Worm (Caenorhabditis elegans) whole organism, mixed stage, embryonic: ENCODE measurements around the gene srt-39.

Experiments used
- M03D4.4 ChIP-seq: sonication (generic microtip); optimal IDR thresholded peaks from 2 replicates; lab custom pipeline; 2017; ENCODE audit warnings: mild to moderate bottlenecking, missing genetic modification characterization, missing compliant biosample characterization
- bed-3 ChIP-seq: fragments of 200-800 bp; sonication (Bioruptor generic); optimal IDR thresholded peaks from 3 replicates; lab custom pipeline; 2018; ENCODE audit warnings: mild to moderate bottlenecking, missing genetic modification characterization, moderate library complexity, missing compliant biosample characterization
- blmp-1 ChIP-seq: fragments of 150-350 bp; optimal IDR thresholded peaks from 2 replicates; lab custom pipeline; 2014; ENCODE audit warnings: missing biosample characterization, missing genetic modification characterization
- ceh-39 ChIP-seq: fragments of 150-350 bp; optimal IDR thresholded peaks from 2 replicates; lab custom pipeline; 2014; ENCODE audit warnings: missing biosample characterization, missing genetic modification characterization
- ceh-43 ChIP-seq: fragments of 200-800 bp; sonication (Bioruptor generic); optimal IDR thresholded peaks from 2 replicates; lab custom pipeline; 2018; ENCODE audit warnings: mild to moderate bottlenecking, missing genetic modification characterization, moderate library complexity, missing compliant biosample characterization
- ceh-83 ChIP-seq: fragments of 200-800 bp; sonication (Bioruptor generic); optimal IDR thresholded peaks from 2 replicates; lab custom pipeline; 2018; ENCODE audit warnings: mild to moderate bottlenecking, missing genetic modification characterization, missing compliant biosample characterization
- ces-1 ChIP-seq: fragments of 150-350 bp; optimal IDR thresholded peaks from 2 replicates; lab custom pipeline; 2014; ENCODE audit warnings: missing biosample characterization, missing genetic modification reagents, missing genetic modification characterization
- cnd-1 ChIP-seq: fragments of 200-800 bp; sonication (Bioruptor generic); optimal IDR thresholded peaks from 2 replicates; lab custom pipeline; 2018; ENCODE audit warnings: mild to moderate bottlenecking, missing genetic modification characterization, missing compliant biosample characterization
- drap-1 ChIP-seq: fragments of 200-800 bp; sonication (Bioruptor generic); optimal IDR thresholded peaks from 3 replicates; lab custom pipeline; 2018; ENCODE audit warnings: mild to moderate bottlenecking, missing genetic modification characterization, missing compliant biosample characterization
- elt-1 ChIP-seq: sonication (generic microtip); optimal IDR thresholded peaks from 2 replicates; lab custom pipeline; 2017; ENCODE audit warnings: missing genetic modification characterization, mild to moderate bottlenecking, missing compliant biosample characterization, antibody characterized with exemption, moderate library complexity, borderline replicate concordance; ENCODE audit not compliant: insufficient read depth
- elt-3 ChIP-seq: fragments of 150-350 bp; optimal IDR thresholded peaks from 2 replicates; lab custom pipeline; 2014; ENCODE audit warnings: missing biosample characterization, missing genetic modification characterization
- flh-1 ChIP-seq: fragments of 200-800 bp; sonication (Bioruptor generic); optimal IDR thresholded peaks from 2 replicates; lab custom pipeline; 2018; ENCODE audit warnings: mild to moderate bottlenecking, missing genetic modification characterization, moderate library complexity, missing compliant biosample characterization
- ham-2 ChIP-seq: fragments of 200-800 bp; sonication (Bioruptor generic); optimal IDR thresholded peaks from 2 replicates; lab custom pipeline; 2018; ENCODE audit warnings: mild to moderate bottlenecking, missing genetic modification characterization, missing compliant biosample characterization
- hlh-1 ChIP-seq: fragments of 150-350 bp; optimal IDR thresholded peaks from 2 replicates; lab custom pipeline; 2014; ENCODE audit warnings: missing biosample characterization, missing genetic modification reagents, missing genetic modification characterization
- lin-13 ChIP-seq: fragments of 150-350 bp; optimal IDR thresholded peaks from 2 replicates; lab custom pipeline; 2014; ENCODE audit warnings: missing biosample characterization, missing genetic modification characterization
- lin-32 ChIP-seq: fragments of 200-800 bp; sonication (Bioruptor generic); optimal IDR thresholded peaks from 2 replicates; lab custom pipeline; 2018; ENCODE audit warnings: mild to moderate bottlenecking, missing genetic modification characterization, missing compliant biosample characterization
- lsy-2 ChIP-seq: fragments of 150-350 bp; optimal IDR thresholded peaks from 2 replicates; lab custom pipeline; 2014; ENCODE audit warnings: missing biosample characterization, missing genetic modification characterization
- mab-5 ChIP-seq: fragments of 150-350 bp; optimal IDR thresholded peaks from 2 replicates; lab custom pipeline; 2014; ENCODE audit warnings: missing biosample characterization, missing genetic modification characterization
- mep-1 ChIP-seq: fragments of 150-350 bp; optimal IDR thresholded peaks from 2 replicates; lab custom pipeline; 2017; ENCODE audit warnings: missing biosample characterization, missing genetic modification reagents, missing genetic modification characterization, inconsistent platforms
- mls-2 ChIP-seq: sonication (generic microtip); optimal IDR thresholded peaks from 2 replicates; lab custom pipeline; 2016; ENCODE audit warnings: mild to moderate bottlenecking, missing genetic modification characterization, moderate library complexity, missing compliant biosample characterization
- nhr-12 ChIP-seq: fragments of 150-350 bp; optimal IDR thresholded peaks from 2 replicates; lab custom pipeline; 2014; ENCODE audit warnings: missing biosample characterization, missing genetic modification characterization
- nhr-2 ChIP-seq: fragments of 150-350 bp; optimal IDR thresholded peaks from 2 replicates; lab custom pipeline; 2014; ENCODE audit warnings: missing biosample characterization, missing genetic modification characterization
- nhr-237 ChIP-seq: fragments of 150-350 bp; optimal IDR thresholded peaks from 2 replicates; lab custom pipeline; 2014; ENCODE audit warnings: missing biosample characterization, missing genetic modification characterization
- nhr-28 ChIP-seq: fragments of 150-350 bp; optimal IDR thresholded peaks from 2 replicates; lab custom pipeline; 2014; ENCODE audit warnings: missing biosample characterization, missing genetic modification characterization
- nhr-76 ChIP-seq: sonication (generic microtip); optimal IDR thresholded peaks from 2 replicates; lab custom pipeline; 2017; ENCODE audit warnings: missing biosample characterization, missing genetic modification characterization
- pha-4 ChIP-seq: fragments of 150-350 bp; optimal IDR thresholded peaks from 2 replicates; lab custom pipeline; 2018; ENCODE audit warnings: missing biosample characterization, missing genetic modification reagents, missing genetic modification characterization
- sem-2 ChIP-seq: fragments of 200-800 bp; sonication (Bioruptor generic); optimal IDR thresholded peaks from 2 replicates; lab custom pipeline; 2018; ENCODE audit warnings: mild to moderate bottlenecking, missing genetic modification characterization, missing compliant biosample characterization
- snpc-4 ChIP-seq: fragments of 150-350 bp; optimal IDR thresholded peaks from 2 replicates; lab custom pipeline; 2014; ENCODE audit warnings: missing biosample characterization, missing genetic modification characterization
- sptf-1 ChIP-seq: sonication (generic microtip); optimal IDR thresholded peaks from 2 replicates; lab custom pipeline; 2017; ENCODE audit warnings: mild to moderate bottlenecking, missing genetic modification characterization, moderate library complexity, missing compliant biosample characterization
- tbx-8 ChIP-seq: fragments of 200-800 bp; sonication (Bioruptor generic); optimal IDR thresholded peaks from 2 replicates; lab custom pipeline; 2018; ENCODE audit warnings: mild to moderate bottlenecking, missing genetic modification characterization, moderate library complexity, missing compliant biosample characterization
- unc-120 ChIP-seq: sonication (generic microtip); optimal IDR thresholded peaks from 2 replicates; lab custom pipeline; 2017; ENCODE audit warnings: missing genetic modification characterization, missing compliant biosample characterization; ENCODE audit not compliant: poor library complexity, severe bottlenecking
- unc-39 ChIP-seq: fragments of 150-350 bp; optimal IDR thresholded peaks from 2 replicates; lab custom pipeline; 2014; ENCODE audit warnings: missing biosample characterization, missing genetic modification characterization
- unc-62 ChIP-seq: fragments of 150-350 bp; optimal IDR thresholded peaks from 2 replicates; lab custom pipeline; 2014; ENCODE audit warnings: missing biosample characterization, missing genetic modification reagents, missing genetic modification characterization
- zip-8 ChIP-seq: fragments of 150-350 bp; optimal IDR thresholded peaks from 2 replicates; lab custom pipeline; 2014; ENCODE audit warnings: missing biosample characterization, missing genetic modification characterization
- ztf-11 ChIP-seq: fragments of 150-350 bp; optimal IDR thresholded peaks from 2 replicates; lab custom pipeline; 2014; ENCODE audit warnings: missing biosample characterization, missing genetic modification characterization

srt-39 gene

ce11 chrV:12450441-12450840, 34.2 kb upstream of the srt-39 start, which contains the start of gene F28C1.1:
Gene F28C1.1 (plus strand): TSS chrV:12450805.
- no peak for TF ChIP-seq ztf-11
- TF ChIP-seq lsy-2, result peak; percentile 20
- TF ChIP-seq cnd-1 (tag; lab: Kevin White, UChicago), result no peak
- TF ChIP-seq nhr-237 (tag; lab: Kevin White, UChicago), result no peak
- TF ChIP-seq ham-2 (GFP tag; lab: Kevin White, UChicago), result no peak
- no peak for TF ChIP-seq hlh-1 (tag; lab: Kevin White, UChicago)
- no peak for TF ChIP-seq sem-2 (GFP tag; lab: Kevin White, UChicago)
- no peak for TF ChIP-seq ceh-39 (tag; lab: Kevin White, UChicago)
- no peak for TF ChIP-seq pha-4 (tag; lab: Kevin White, UChicago)
- TF ChIP-seq ces-1 (GFP tag; lab: Kevin White, UChicago), result peak; percentile 53
- TF ChIP-seq mab-5 (tag; lab: Kevin White, UChicago), result no peak

- TF ChIP-seq bed-3 (GFP tag; lab: Kevin White, UChicago) (no peak), ceh-43 (GFP tag; lab: Kevin White, UChicago) (no peak), blmp-1 (no peak), drap-1 (GFP tag; lab: Kevin White, UChicago) (no peak), nhr-12 (tag; lab: Kevin White, UChicago) (no peak), ces-1 (GFP tag; lab: Kevin White, UChicago) (no peak), ceh-39 (tag; lab: Kevin White, UChicago) (no peak), nhr-237 (tag; lab: Kevin White, UChicago) (no peak), unc-39 (no peak), flh-1 (GFP tag; lab: Kevin White, UChicago) (no peak), cnd-1 (tag; lab: Kevin White, UChicago) (no peak), lin-13 (no peak), ztf-11 (no peak), ham-2 (GFP tag; lab: Kevin White, UChicago) (no peak), nhr-2 (tag; lab: Kevin White, UChicago) (no peak), elt-3 (tag; lab: Kevin White, UChicago) (no peak), mep-1 (tag; lab: Kevin White, UChicago) (no peak), M03D4.4 (tag; lab: Kevin White, UChicago) (no peak)
- TF ChIP-seq, all 35 proteins: peak for 0
Observed at ce11 chrV:12455695-12456094, 29.0 kb upstream of the srt-39 start.

- no peak for TF ChIP-seq pha-4 (tag; lab: Kevin White, UChicago)
- no peak for TF ChIP-seq sptf-1
- no peak for TF ChIP-seq ces-1 (GFP tag; lab: Kevin White, UChicago)
- no peak for TF ChIP-seq lin-32 (GFP tag; lab: Kevin White, UChicago)
- no peak for TF ChIP-seq hlh-1 (tag; lab: Kevin White, UChicago)
- no peak for TF ChIP-seq M03D4.4 (tag; lab: Kevin White, UChicago)
- no peak for TF ChIP-seq mab-5 (tag; lab: Kevin White, UChicago)
- TF ChIP-seq lsy-2, result no peak
- TF ChIP-seq blmp-1, result no peak
- TF ChIP-seq nhr-28 (tag; lab: Kevin White, UChicago), result no peak
- TF ChIP-seq mls-2 (tag; lab: Kevin White, UChicago), result no peak
- no peak for TF ChIP-seq ceh-43 (GFP tag; lab: Kevin White, UChicago)
- TF ChIP-seq bed-3 (GFP tag; lab: Kevin White, UChicago), result no peak
- TF ChIP-seq tbx-8 (GFP tag; lab: Kevin White, UChicago), result no peak
- no peak for TF ChIP-seq snpc-4
- TF ChIP-seq elt-3 (tag; lab: Kevin White, UChicago), result no peak
- no peak for TF ChIP-seq ceh-39 (tag; lab: Kevin White, UChicago)
- TF ChIP-seq cnd-1 (tag; lab: Kevin White, UChicago), result no peak
- TF ChIP-seq ztf-11, result no peak
- TF ChIP-seq ham-2 (GFP tag; lab: Kevin White, UChicago), result no peak
Observed at ce11 chrV:12460583-12460982, 24.1 kb upstream of the srt-39 start.

DNA sequence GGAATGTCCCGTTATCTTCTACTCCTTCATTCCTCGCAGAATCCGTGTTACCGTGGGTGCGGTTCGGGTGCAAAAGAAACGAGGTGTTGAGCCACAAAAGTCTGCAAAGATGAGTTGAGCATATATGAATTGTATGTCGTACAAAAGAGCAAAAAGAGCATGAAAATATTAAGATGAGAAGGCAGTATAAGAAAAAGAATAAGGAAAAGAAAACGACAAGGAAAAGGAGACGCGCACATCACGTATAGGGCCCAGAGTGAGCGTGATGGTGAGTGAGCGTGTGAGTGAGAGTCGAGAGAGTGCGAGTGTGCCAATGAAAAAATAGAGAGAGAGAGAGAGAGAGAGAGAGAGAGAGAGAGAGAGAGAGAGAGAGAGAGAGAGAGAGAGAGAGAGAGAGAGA, 21.8 kb upstream of the srt-39 start, which contains the start of gene egl-10:
TSS of gene egl-10 (minus strand) at position 101 of the 400 bp plus-strand sequence.
- peak; percentile 6 for TF ChIP-seq cnd-1 (tag; lab: Kevin White, UChicago)
- TF ChIP-seq M03D4.4 (tag; lab: Kevin White, UChicago), result no peak

- TF ChIP-seq snpc-4 (no peak), lin-13 (no peak), ztf-11 (peak; percentile 61), lsy-2 (peak; percentile 20), nhr-2 (tag; lab: Kevin White, UChicago) (no peak), lin-32 (GFP tag; lab: Kevin White, UChicago) (no peak), ceh-43 (GFP tag; lab: Kevin White, UChicago) (no peak), ham-2 (GFP tag; lab: Kevin White, UChicago) (no peak), M03D4.4 (tag; lab: Kevin White, UChicago) (peak; percentile 38), ceh-83 (no peak), mab-5 (tag; lab: Kevin White, UChicago) (no peak), nhr-76 (tag; lab: Kevin White, UChicago) (no peak), unc-39 (peak; percentile 18), flh-1 (GFP tag; lab: Kevin White, UChicago) (no peak), sptf-1 (peak; percentile 26), unc-62 (peak; percentile 93), elt-1 (no peak), bed-3 (GFP tag; lab: Kevin White, UChicago) (no peak), zip-8 (tag; lab: Kevin White, UChicago) (no peak), hlh-1 (tag; lab: Kevin White, UChicago) (peak; percentile 49), elt-3 (tag; lab: Kevin White, UChicago) (no peak), nhr-237 (tag; lab: Kevin White, UChicago) (no peak), blmp-1 (no peak), ces-1 (GFP tag; lab: Kevin White, UChicago) (peak; percentile 83), cnd-1 (tag; lab: Kevin White, UChicago) (no peak), sem-2 (GFP tag; lab: Kevin White, UChicago) (no peak), ceh-39 (tag; lab: Kevin White, UChicago) (no peak), unc-120 (peak; percentile 87), nhr-28 (tag; lab: Kevin White, UChicago) (no peak), drap-1 (GFP tag; lab: Kevin White, UChicago) (peak; percentile 1), nhr-12 (tag; lab: Kevin White, UChicago) (no peak)
Observed at ce11 chrV:12465399-12465798, 19.3 kb upstream of the srt-39 start.
